Worm (Caenorhabditis elegans): Measurements from ENCODE around the gene srx-117.
"Not testable (repeated sequence)": the region's sequence is repeated elsewhere in the genome, so short reads cannot be mapped to it uniquely, and the experiment has no call there.

The srx-117 gene

ce11 chrV:5663317-5663716 lies 19.0 kb downstream of the srx-117 start, which contains the start of gene C14C11.1:
Gene C14C11.1 (plus strand): TSS chrV:5663617.
- not testable (repeated sequence) for TF ChIP-seq chd-7 (tag; optimal IDR thresholded peaks at IDR 0.05); ztf-25 (GFP tag; IDR thresholded peaks at IDR 0.05); madf-6 (GFP tag; IDR thresholded peaks at IDR 0.05)

- TF ChIP-seq lin-40 (tag; optimal IDR thresholded peaks at IDR 0.05) (no peak), madf-6 (GFP tag; IDR thresholded peaks at IDR 0.05) (peak; percentile 82), D2030.7 (GFP tag; IDR thresholded peaks at IDR 0.05) (no peak), snpc-1.1 (tag; optimal IDR thresholded peaks at IDR 0.05; ENCODE audit: insufficient read depth) (no peak), F55B11.4 (tag; optimal IDR thresholded peaks at IDR 0.05; ENCODE audit: borderline replicate concordance, insufficient read depth) (no peak), pha-4 (tag; optimal IDR thresholded peaks at IDR 0.05) (no peak), madf-3 (GFP tag; IDR thresholded peaks at IDR 0.05) (no peak), madf-8 (GFP tag; conservative IDR thresholded peaks at IDR 0.05) (peak; percentile 35; the same call in 1 of the 2 replicates), ccch-3 (GFP tag; optimal IDR thresholded peaks at IDR 0.05) (no peak), rcor-1 (GFP tag; IDR thresholded peaks at IDR 0.05) (no peak), F33H1.4 (GFP tag; IDR thresholded peaks at IDR 0.05) (peak; percentile 81), lsl-1 (GFP tag; optimal IDR thresholded peaks at IDR 0.05) (peak; percentile 83), aptf-2 (GFP tag; conservative IDR thresholded peaks at IDR 0.05) (no peak), tlf-1 (GFP tag; optimal IDR thresholded peaks at IDR 0.05) (no peak), xnd-1 (tag; optimal IDR thresholded peaks at IDR 0.05) (peak; percentile 63), egl-44 (GFP tag; IDR thresholded peaks at IDR 0.05) (no peak), aptf-3 (GFP tag; IDR thresholded peaks at IDR 0.05) (no peak), efl-1 (GFP tag; optimal IDR thresholded peaks at IDR 0.05) (peak; percentile 50), mel-28 (tag; optimal IDR thresholded peaks at IDR 0.05; ENCODE audit: borderline replicate concordance) (no peak), ZK185.1 (tag; optimal IDR thresholded peaks at IDR 0.05; ENCODE audit: poor library complexity, severe bottlenecking) (no peak)
Observed at ce11 chrV:5666036-5666729, 21.9 kb downstream of the srx-117 start, which contains the start of gene C14C11.7. Gene C14C11.7 (minus strand): TSS chrV:5666086.

ce11 chrV:5667337-5667736 lies 23.1 kb downstream of the srx-117 start:
- TF ChIP-seq lag-1 (GFP tag; IDR thresholded peaks at IDR 0.05) (no peak), cebp-2 (GFP tag; IDR thresholded peaks at IDR 0.05) (peak; percentile 94), hrde-1 (tag; optimal IDR thresholded peaks at IDR 0.05; ENCODE audit: borderline replicate concordance) (peak; percentile 84), F22D6.2 (tag; optimal IDR thresholded peaks at IDR 0.05) (no peak), hlh-26 (GFP tag; conservative IDR thresholded peaks at IDR 0.05) (no peak), nfya-2 (GFP tag; IDR thresholded peaks at IDR 0.05) (peak; percentile 87; the same call in 1 of the 2 replicates), madf-8 (GFP tag; conservative IDR thresholded peaks at IDR 0.05) (no peak; the same call in 1 of the 2 replicates), T07F8.4 (tag; optimal IDR thresholded peaks at IDR 0.05) (peak; percentile 36), let-607 (tag; optimal IDR thresholded peaks at IDR 0.05) (peak in 1 of 2 experiments; percentile 54), atf-7 (tag; optimal IDR thresholded peaks at IDR 0.05) (peak; percentile 77), lsy-27 (tag; optimal IDR thresholded peaks at IDR 0.05; ENCODE audit: borderline replicate concordance, insufficient read depth) (peak; percentile 49), somi-1 (GFP tag; optimal IDR thresholded peaks at IDR 0.05) (no peak), die-1 (tag; optimal IDR thresholded peaks at IDR 0.05) (peak; percentile 82), nfyb-1 (GFP tag; IDR thresholded peaks at IDR 0.05) (peak; percentile 65), madf-10 (tag; optimal IDR thresholded peaks at IDR 0.05) (peak; percentile 38), ztf-18 (tag; optimal IDR thresholded peaks at IDR 0.05) (peak; percentile 56), F39B2.1 (GFP tag; IDR thresholded peaks at IDR 0.05) (0 out of 2 replicates have a peak, but pooled peaks have one; percentile 64), Y56A3A.18 (GFP tag; IDR thresholded peaks at IDR 0.05) (peak; percentile 60; the same call in 1 of the 2 replicates), mcd-1 (GFP tag; IDR thresholded peaks at IDR 0.05) (peak; percentile 28; the same call in 1 of the 2 replicates), B0336.3 (GFP tag; IDR thresholded peaks at IDR 0.05) (peak; percentile 87), lin-26 (GFP tag; IDR thresholded peaks at IDR 0.05) (peak; percentile 97), attf-5 (GFP tag; optimal IDR thresholded peaks at IDR 0.05) (no peak), attf-3 (GFP tag; conservative IDR thresholded peaks at IDR 0.05) (no peak), rcor-1 (GFP tag; IDR thresholded peaks at IDR 0.05) (peak; percentile 81)
